Worm (Caenorhabditis elegans) whole organism, L4 larva: Measurements from ENCODE around the gene madf-11.

ENCODE experiments used
- F26F4.8 ChIP-seq: fragments of 200-800 bp; sonication (Bioruptor generic); conservative IDR thresholded peaks from 2 replicates; pipeline ENCODE4 v1.3.6; 2022; ENCODE audit warnings: missing genetic modification characterization, missing compliant biosample characterization
- T26A8.4 ChIP-seq: fragments of 200-800 bp; sonication (Bioruptor generic); IDR thresholded peaks from 2 replicates; pipeline ENCODE4 v1.3.6; 2022; ENCODE audit warnings: missing genetic modification characterization, missing compliant biosample characterization
- Y105C5A.15 ChIP-seq: fragments of 200-800 bp; sonication (Bioruptor generic); IDR thresholded peaks from 2 replicates; pipeline ENCODE4 v1.3.6; 2022; ENCODE audit warnings: missing genetic modification characterization, missing compliant biosample characterization
- Y48G9A.11 ChIP-seq: fragments of 200-800 bp; sonication (Bioruptor generic); IDR thresholded peaks from 2 replicates; pipeline ENCODE4 v1.3.6; 2022; ENCODE audit warnings: missing genetic modification reagents, missing genetic modification characterization, missing compliant biosample characterization
- Y75B8A.6 ChIP-seq: fragments of 200-800 bp; sonication (Bioruptor generic); IDR thresholded peaks from 2 replicates; pipeline ENCODE4 v1.3.6; 2022; ENCODE audit warnings: missing genetic modification reagents, missing genetic modification characterization, missing compliant biosample characterization
- aha-1 ChIP-seq: fragments of 150-350 bp; peaks from one replicate; lab custom pipeline; 2014; ENCODE audit warnings: missing biosample characterization, missing genetic modification characterization
- ama-1 ChIP-seq: fragments of 150-350 bp; optimal IDR thresholded peaks from 2 replicates; lab custom pipeline; 2014; ENCODE audit warnings: inconsistent platforms, mixed read lengths
- arid-1 ChIP-seq: fragments of 200-800 bp; sonication (Bioruptor generic); conservative IDR thresholded peaks from 2 replicates; pipeline ENCODE4 v1.3.6; 2022; ENCODE audit warnings: missing genetic modification reagents, missing genetic modification characterization, missing compliant biosample characterization
- ceh-28 ChIP-seq: fragments of 150-350 bp; optimal IDR thresholded peaks from 2 replicates; lab custom pipeline; 2014; ENCODE audit warnings: missing biosample characterization, missing genetic modification reagents, missing genetic modification characterization
- ces-1 ChIP-seq: fragments of 150-350 bp; sonication (generic microtip); optimal IDR thresholded peaks from 4 replicates; lab custom pipeline; 2014; ENCODE audit warnings: missing biosample characterization, missing genetic modification reagents, missing genetic modification characterization
- daf-16 ChIP-seq, 3 experiments: sonication (generic microtip); optimal IDR thresholded peaks; 2 replicates each; lab custom pipeline; 2016 to 2017; ENCODE audit warnings: missing genetic modification characterization in 3 of 3, missing genetic modification reagents in 3 of 3, mild to moderate bottlenecking in 2 of 3, missing compliant biosample characterization in 2 of 3, missing biosample characterization in 1 of 3, moderate library complexity in 1 of 3
- dmd-8 ChIP-seq: fragments of 200-800 bp; sonication (Bioruptor generic); IDR thresholded peaks from 2 replicates; pipeline ENCODE4 v1.3.6; 2022; ENCODE audit warnings: missing genetic modification characterization, missing compliant biosample characterization
- dmd-9 ChIP-seq: fragments of 200-800 bp; sonication (Bioruptor generic); IDR thresholded peaks from 2 replicates; pipeline ENCODE4 v1.3.6; 2022; ENCODE audit warnings: missing genetic modification reagents, missing genetic modification characterization, missing compliant biosample characterization
- dve-1 ChIP-seq: sonication (generic microtip); optimal IDR thresholded peaks from 2 replicates; lab custom pipeline; 2017; ENCODE audit warnings: antibody characterized with exemption, mild to moderate bottlenecking, missing genetic modification characterization, missing compliant biosample characterization; ENCODE audit not compliant: insufficient read depth
- egl-27 ChIP-seq: sonication (generic microtip); optimal IDR thresholded peaks from 3 replicates; lab custom pipeline; 2017; ENCODE audit warnings: missing biosample characterization, missing genetic modification reagents, missing genetic modification characterization
- egl-43 ChIP-seq: fragments of 200-800 bp; sonication (Bioruptor generic); IDR thresholded peaks from 2 replicates; pipeline ENCODE4 v1.3.6; 2022; ENCODE audit warnings: missing genetic modification reagents, missing genetic modification characterization, missing compliant biosample characterization
- gei-8 ChIP-seq: fragments of 200-800 bp; sonication (Bioruptor generic); optimal IDR thresholded peaks from 2 replicates; lab custom pipeline; 2018; ENCODE audit warnings: mild to moderate bottlenecking, missing genetic modification characterization, missing compliant biosample characterization
- hlh-11 ChIP-seq: fragments of 200-800 bp; sonication (Bioruptor generic); optimal IDR thresholded peaks from 2 replicates; lab custom pipeline; 2018; ENCODE audit warnings: mild to moderate bottlenecking, missing genetic modification characterization, missing compliant biosample characterization
- hlh-30 ChIP-seq: sonication (generic microtip); optimal IDR thresholded peaks from 2 replicates; lab custom pipeline; 2017; ENCODE audit warnings: antibody characterized with exemption, mild to moderate bottlenecking, missing genetic modification characterization, missing compliant biosample characterization; ENCODE audit not compliant: insufficient read depth
- lim-7 ChIP-seq: fragments of 200-800 bp; sonication (Bioruptor generic); IDR thresholded peaks from 2 replicates; pipeline ENCODE4 v1.3.6; 2022; ENCODE audit warnings: missing genetic modification characterization, missing compliant biosample characterization
- lin-1 ChIP-seq: fragments of 200-800 bp; sonication (Bioruptor generic); IDR thresholded peaks from 2 replicates; pipeline ENCODE4 v1.3.6; 2022; ENCODE audit warnings: missing genetic modification reagents, missing genetic modification characterization, missing compliant biosample characterization
- lin-38 ChIP-seq: fragments of 200-800 bp; sonication (Bioruptor generic); IDR thresholded peaks from 2 replicates; pipeline ENCODE4 v1.3.6; 2022; ENCODE audit warnings: missing genetic modification reagents, missing genetic modification characterization, missing compliant biosample characterization
- mdt-29 ChIP-seq: fragments of 200-800 bp; sonication (Bioruptor generic); IDR thresholded peaks from 2 replicates; pipeline ENCODE4 v1.3.6; 2022; ENCODE audit warnings: missing genetic modification reagents, missing genetic modification characterization, missing compliant biosample characterization
- mxl-2 ChIP-seq: fragments of 200-800 bp; sonication (Bioruptor generic); conservative IDR thresholded peaks from 2 replicates; pipeline ENCODE4 v1.3.6; 2022; ENCODE audit warnings: missing genetic modification reagents, missing genetic modification characterization, missing compliant biosample characterization
- mxl-3 ChIP-seq: fragments of 200-800 bp; sonication (Bioruptor generic); optimal IDR thresholded peaks from 2 replicates; lab custom pipeline; 2018; ENCODE audit warnings: mild to moderate bottlenecking, missing genetic modification characterization, missing compliant biosample characterization
- nhr-102 ChIP-seq: sonication (generic microtip); optimal IDR thresholded peaks from 2 replicates; lab custom pipeline; 2016; ENCODE audit warnings: mild to moderate bottlenecking, missing genetic modification characterization, moderate library complexity, missing compliant biosample characterization
- nhr-11 ChIP-seq: fragments of 150-350 bp; optimal IDR thresholded peaks from 2 replicates; lab custom pipeline; 2014; ENCODE audit warnings: missing biosample characterization, missing genetic modification characterization
- nhr-28 ChIP-seq: fragments of 150-350 bp; optimal IDR thresholded peaks from 2 replicates; lab custom pipeline; 2014; ENCODE audit warnings: missing biosample characterization, missing genetic modification characterization
- nhr-42 ChIP-seq: fragments of 200-800 bp; sonication (Bioruptor generic); IDR thresholded peaks from 2 replicates; pipeline ENCODE4 v1.3.6; 2022; ENCODE audit warnings: missing genetic modification characterization, missing compliant biosample characterization
- nhr-48 ChIP-seq: sonication (generic microtip); optimal IDR thresholded peaks from 2 replicates; lab custom pipeline; 2016; ENCODE audit warnings: mild to moderate bottlenecking, missing genetic modification characterization, missing compliant biosample characterization
- nhr-76 ChIP-seq: fragments of 150-350 bp; optimal IDR thresholded peaks from 2 replicates; lab custom pipeline; 2014; ENCODE audit warnings: missing biosample characterization, missing genetic modification characterization
- pha-4 ChIP-seq, 2 experiments: fragments of 150-350 bp in 1 of 2; fragments of 200-800 bp in 1 of 2; sonication (Bioruptor generic) in 1 of 2; IDR thresholded peaks in 1 of 2; optimal IDR thresholded peaks in 1 of 2; 2 replicates each; pipeline versions ENCODE4 v1.3.6 to Lab custom; 2014 to 2022; ENCODE audit warnings: missing genetic modification characterization in 2 of 2, missing genetic modification reagents in 2 of 2, missing biosample characterization in 1 of 2, missing compliant biosample characterization in 1 of 2
- php-3 ChIP-seq: fragments of 200-800 bp; sonication (Bioruptor generic); IDR thresholded peaks from 2 replicates; pipeline ENCODE4 v1.3.6; 2022; ENCODE audit warnings: missing genetic modification reagents, missing genetic modification characterization, missing compliant biosample characterization
- set-16 ChIP-seq: fragments of 200-800 bp; sonication (Bioruptor generic); IDR thresholded peaks from 2 replicates; pipeline ENCODE4 v1.3.6; 2022; ENCODE audit warnings: missing genetic modification reagents, missing genetic modification characterization, missing compliant biosample characterization
- skn-1 ChIP-seq: fragments of 150-350 bp; optimal IDR thresholded peaks from 2 replicates; lab custom pipeline; 2014; ENCODE audit warnings: missing biosample characterization, missing genetic modification characterization
- snpc-4 ChIP-seq: fragments of 150-350 bp; optimal IDR thresholded peaks from 2 replicates; lab custom pipeline; 2014; ENCODE audit warnings: missing biosample characterization, missing genetic modification characterization
- spr-1 ChIP-seq: sonication (generic microtip); optimal IDR thresholded peaks from 2 replicates; lab custom pipeline; 2016; ENCODE audit warnings: mild to moderate bottlenecking, missing genetic modification characterization, missing compliant biosample characterization
- tra-1 ChIP-seq: fragments of 200-800 bp; sonication (Bioruptor generic); IDR thresholded peaks from 2 replicates; pipeline ENCODE4 v1.3.6; 2022; ENCODE audit warnings: missing genetic modification reagents, missing genetic modification characterization, missing compliant biosample characterization
- unc-62 ChIP-seq, 3 experiments: fragments of 150-350 bp in 1 of 3; sonication (generic microtip); optimal IDR thresholded peaks in 2 of 3; peaks in 1 of 3; 1 replicate in 1 of 3; 2 replicates in 2 of 3; lab custom pipeline; 2014 to 2017; ENCODE audit warnings: missing biosample characterization in 3 of 3, missing genetic modification characterization in 3 of 3, missing genetic modification reagents in 3 of 3, missing genotype in 1 of 3
- zag-1 ChIP-seq: fragments of 150-350 bp; optimal IDR thresholded peaks from 2 replicates; lab custom pipeline; 2014; ENCODE audit warnings: missing biosample characterization, missing genetic modification characterization

The madf-11 gene

DNA sequence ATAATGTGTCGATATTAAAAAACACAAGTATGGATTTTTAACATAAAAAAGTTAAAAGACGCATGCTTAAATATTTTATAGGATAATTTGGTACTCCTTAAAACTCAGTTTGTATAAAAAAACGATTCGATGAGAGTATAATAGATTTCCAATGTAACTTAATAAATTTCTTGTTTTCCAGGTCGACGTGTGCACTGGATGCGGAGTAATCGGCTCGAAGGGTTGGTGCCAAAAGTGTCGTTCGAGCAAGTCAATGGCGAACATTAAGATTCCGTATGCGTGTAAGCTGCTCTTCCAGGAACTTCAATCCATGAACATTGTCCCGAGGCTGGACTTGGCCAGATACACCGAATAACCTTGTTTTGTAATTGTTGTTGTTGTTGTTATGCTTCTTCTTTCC, 39.0 kb downstream of the madf-11 start:
- TF ChIP-seq unc-62 (GFP tag; optimal IDR thresholded peaks at IDR 0.05 in 1 of 2; lab: Kevin White, UChicago) (peak in 1 of 2 experiments; percentile 96), unc-62 (tag; optimal IDR thresholded peaks at IDR 0.05; lab: Kevin White, UChicago) (no peak), mxl-2 (GFP tag; lab: Robert Waterston, UW) (no peak), nhr-76 (tag; lab: Kevin White, UChicago) (no peak)

ce11 chrIII:5563680-5564079, 39.6 kb downstream of the madf-11 start:
- TF ChIP-seq hlh-11 (tag; lab: Kevin White, UChicago), result peak; percentile 52
- TF ChIP-seq unc-62 (GFP tag; optimal IDR thresholded peaks at IDR 0.05 in 1 of 2; lab: Kevin White, UChicago), result peak in 1 of 2 experiments; percentile 6
- no peak for TF ChIP-seq unc-62 (tag; optimal IDR thresholded peaks at IDR 0.05; lab: Kevin White, UChicago)
- TF ChIP-seq skn-1 (tag; lab: Kevin White, UChicago), result no peak
- TF ChIP-seq Y105C5A.15 (GFP tag; lab: Robert Waterston, UW), result no peak
- no peak for TF ChIP-seq dve-1
- no peak for TF ChIP-seq dmd-9 (GFP tag; lab: Robert Waterston, UW)
- no peak for TF ChIP-seq hlh-30 (tag; lab: Kevin White, UChicago)
- no peak for TF ChIP-seq lin-1 (GFP tag; lab: Robert Waterston, UW)
- TF ChIP-seq nhr-102 (tag; lab: Kevin White, UChicago), result no peak
- TF ChIP-seq ces-1 (GFP tag; lab: Kevin White, UChicago), result no peak
- peak in 1 of 2 experiments; percentile 15 for TF ChIP-seq daf-16 (GFP tag; optimal IDR thresholded peaks at IDR 0.05; lab: Kevin White, UChicago)
- no peak for TF ChIP-seq daf-16 (tag; optimal IDR thresholded peaks at IDR 0.05; lab: Kevin White, UChicago)
- TF ChIP-seq mxl-3 (GFP tag; lab: Kevin White, UChicago), result peak; percentile 31
- no peak for TF ChIP-seq gei-8
- TF ChIP-seq nhr-42, result no peak
- TF ChIP-seq snpc-4 (tag; lab: Kevin White, UChicago), result no peak
- TF ChIP-seq nhr-11 (tag; lab: Kevin White, UChicago), result peak; percentile 50
- peak; percentile 20; the same call in 1 of the 2 replicates for TF ChIP-seq set-16
- peak; percentile 5 for TF ChIP-seq nhr-28 (tag; lab: Kevin White, UChicago)

- TF ChIP-seq nhr-48 (tag; lab: Kevin White, UChicago) (no peak), F26F4.8 (no peak), zag-1 (tag; lab: Kevin White, UChicago) (no peak), aha-1 (tag; lab: Kevin White, UChicago) (peak; percentile 66), egl-43 (GFP tag; lab: Robert Waterston, UW) (peak; percentile 54; the same call in 1 of the 2 replicates), mdt-29 (peak; percentile 49; the same call in 1 of the 2 replicates), ceh-28 (no peak), nhr-102 (tag; lab: Kevin White, UChicago) (peak; percentile 9), tra-1 (GFP tag; lab: Robert Waterston, UW) (peak; percentile 23; the same call in 1 of the 2 replicates), egl-27 (tag; lab: Kevin White, UChicago) (no peak), arid-1 (GFP tag; lab: Robert Waterston, UW) (peak; percentile 69; the same call in 1 of the 2 replicates), T26A8.4 (GFP tag; lab: Robert Waterston, UW) (peak; percentile 52; the same call in 1 of the 2 replicates), Y48G9A.11 (peak; percentile 19; the same call in 1 of the 2 replicates), lin-38 (peak; percentile 50), php-3 (GFP tag; lab: Robert Waterston, UW) (peak; percentile 44; the same call in 1 of the 2 replicates), pha-4 (GFP tag; IDR thresholded peaks at IDR 0.05; lab: Robert Waterston, UW) (peak; percentile 47; the same call in 1 of the 2 replicates), pha-4 (tag; optimal IDR thresholded peaks at IDR 0.05; lab: Kevin White, UChicago) (no peak), Y75B8A.6 (peak; percentile 16; the same call in 1 of the 2 replicates), ama-1 (peak; percentile 33), dmd-8 (0 out of 2 replicates have a peak, but pooled peaks have one; percentile 51), hlh-11 (tag; lab: Kevin White, UChicago) (no peak), spr-1 (tag; lab: Kevin White, UChicago) (peak; percentile 24), lim-7 (peak; percentile 18; the same call in 1 of the 2 replicates)
- TF ChIP-seq, all 104 proteins: peak for 16
Observed at ce11 chrIII:5557246-5557819, 46.0 kb downstream of the madf-11 start, which contains the start of gene rpc-2. Gene rpc-2, plus strand, starts transcription at chrIII:5557365.
